Fruit fly (Drosophila melanogaster) whole organism, prepupa: Measurements from ENCODE around the gene Miro.

Source experiments
- CG10669 ChIP-seq: fragments of 200-800 bp; sonication (Bioruptor generic); optimal IDR thresholded peaks from 3 replicates; lab custom pipeline; 2018; ENCODE audit warnings: missing biosample characterization, mild to moderate bottlenecking, missing genetic modification characterization, moderate library complexity
- CG15336 ChIP-seq: fragments of 200-800 bp; sonication (Bioruptor generic); IDR thresholded peaks from 2 replicates; pipeline ENCODE4 v1.3.6; 2022; ENCODE audit warnings: missing biosample characterization, missing genetic modification characterization
- CG16779 ChIP-seq: fragments of 200-800 bp; sonication (Bioruptor generic); optimal IDR thresholded peaks from 3 replicates; lab custom pipeline; 2017; ENCODE audit warnings: missing biosample characterization, mild to moderate bottlenecking, missing genetic modification characterization
- CG31627 ChIP-seq: fragments of 200-800 bp; sonication (Bioruptor generic); optimal IDR thresholded peaks from 3 replicates; lab custom pipeline; 2016; ENCODE audit warnings: missing biosample characterization, missing genetic modification characterization
- CG32006 ChIP-seq: fragments of 200-800 bp; sonication (Bioruptor generic); optimal IDR thresholded peaks from 3 replicates; lab custom pipeline; 2017; ENCODE audit warnings: missing biosample characterization, mild to moderate bottlenecking, missing genetic modification characterization
- CG3919 ChIP-seq: fragments of 200-800 bp; sonication (Bioruptor generic); optimal IDR thresholded peaks from 3 replicates; lab custom pipeline; 2016; ENCODE audit warnings: missing biosample characterization, missing genetic modification characterization
- CG6163 ChIP-seq: fragments of 200-800 bp; sonication (Bioruptor generic); IDR thresholded peaks from 3 replicates; pipeline ENCODE4 v1.3.6; 2022; ENCODE audit warnings: missing biosample characterization, missing genetic modification characterization
- CG6276 ChIP-seq: fragments of 200-800 bp; sonication (Bioruptor generic); optimal IDR thresholded peaks from 2 replicates; lab custom pipeline; 2017; ENCODE audit warnings: missing biosample characterization, mild to moderate bottlenecking, missing genetic modification characterization
- CG6792 ChIP-seq: fragments of 200-800 bp; sonication (Bioruptor generic); optimal IDR thresholded peaks from 3 replicates; lab custom pipeline; 2016; ENCODE audit warnings: missing biosample characterization, missing genetic modification characterization
- CG6808 ChIP-seq: fragments of 200-800 bp; sonication (Bioruptor generic); optimal IDR thresholded peaks from 3 replicates; lab custom pipeline; 2017; ENCODE audit warnings: missing biosample characterization, missing genetic modification characterization, mild to moderate bottlenecking, moderate library complexity, missing genetic modification reagents
- CG6854 ChIP-seq: fragments of 200-800 bp; sonication (Bioruptor generic); optimal IDR thresholded peaks from 2 replicates; lab custom pipeline; 2017; ENCODE audit warnings: missing biosample characterization, mild to moderate bottlenecking, missing genetic modification characterization
- CG8119 ChIP-seq: fragments of 200-800 bp; sonication (Bioruptor generic); IDR thresholded peaks from 3 replicates; pipeline ENCODE4 v1.3.6; 2022; ENCODE audit warnings: missing biosample characterization, missing genetic modification characterization
- Eip75B ChIP-seq: fragments of 200-800 bp; sonication (Bioruptor generic); optimal IDR thresholded peaks from 3 replicates; lab custom pipeline; 2016; ENCODE audit warnings: missing biosample characterization, missing genetic modification characterization
- Eip78C ChIP-seq: fragments of 200-800 bp; sonication (Bioruptor generic); peaks from one replicate; lab custom pipeline; 2016; ENCODE audit warnings: missing biosample characterization, missing genetic modification characterization
- Ets21C ChIP-seq: fragments of 200-800 bp; sonication (Bioruptor generic); optimal IDR thresholded peaks from 3 replicates; lab custom pipeline; 2016; ENCODE audit warnings: missing biosample characterization, missing genetic modification characterization
- Gug ChIP-seq: fragments of 200-800 bp; sonication (Bioruptor generic); IDR thresholded peaks from 2 replicates; pipeline ENCODE4 v1.3.6; 2022; ENCODE audit warnings: missing biosample characterization, missing genetic modification characterization
- Hr38 ChIP-seq: sonication (Bioruptor generic); optimal IDR thresholded peaks from 2 replicates; lab custom pipeline; 2016; ENCODE audit warnings: missing biosample characterization, missing genetic modification characterization
- Hr39 ChIP-seq: fragments of 200-800 bp; sonication (Bioruptor generic); optimal IDR thresholded peaks from 2 replicates; lab custom pipeline; 2016; ENCODE audit warnings: missing biosample characterization, missing genetic modification characterization
- Hr4 ChIP-seq: fragments of 200-800 bp; sonication (Bioruptor generic); optimal IDR thresholded peaks from 3 replicates; lab custom pipeline; 2016; ENCODE audit warnings: missing biosample characterization, missing genetic modification characterization
- Lpt ChIP-seq: fragments of 200-800 bp; sonication (Bioruptor generic); optimal IDR thresholded peaks from 3 replicates; lab custom pipeline; 2016; ENCODE audit warnings: missing biosample characterization, missing genetic modification characterization
- Met ChIP-seq: fragments of 200-800 bp; sonication (Bioruptor generic); optimal IDR thresholded peaks from 3 replicates; lab custom pipeline; 2016; ENCODE audit warnings: missing biosample characterization, missing genetic modification characterization
- OdsH ChIP-seq: fragments of 200-800 bp; sonication (Bioruptor generic); optimal IDR thresholded peaks from 3 replicates; lab custom pipeline; 2016; ENCODE audit warnings: missing biosample characterization, missing genetic modification characterization
- Smox ChIP-seq: fragments of 200-800 bp; sonication (Bioruptor generic); optimal IDR thresholded peaks from 3 replicates; lab custom pipeline; 2016; ENCODE audit warnings: missing biosample characterization, missing genetic modification characterization
- Sox14 ChIP-seq: fragments of 200-800 bp; sonication (Bioruptor generic); optimal IDR thresholded peaks from 3 replicates; lab custom pipeline; 2016; ENCODE audit warnings: missing biosample characterization, missing genetic modification characterization
- Sox15 ChIP-seq: fragments of 200-800 bp; sonication (Bioruptor generic); optimal IDR thresholded peaks from 3 replicates; lab custom pipeline; 2016; ENCODE audit warnings: missing biosample characterization, missing genetic modification characterization
- acj6 ChIP-seq: fragments of 200-800 bp; sonication (Bioruptor generic); optimal IDR thresholded peaks from 3 replicates; lab custom pipeline; 2016; ENCODE audit warnings: missing biosample characterization, missing genetic modification characterization
- dac ChIP-seq: fragments of 200-800 bp; sonication (Bioruptor generic); optimal IDR thresholded peaks from 2 replicates; lab custom pipeline; 2017; ENCODE audit warnings: missing biosample characterization, mild to moderate bottlenecking, missing genetic modification characterization
- eg ChIP-seq: fragments of 200-800 bp; sonication (Bioruptor generic); IDR thresholded peaks from 3 replicates; pipeline ENCODE4 v1.3.6; 2022; ENCODE audit warnings: missing biosample characterization, missing genetic modification characterization
- esn ChIP-seq: fragments of 200-800 bp; sonication (Bioruptor generic); optimal IDR thresholded peaks from 2 replicates; lab custom pipeline; 2016; ENCODE audit warnings: missing biosample characterization, mild to moderate bottlenecking, missing genetic modification characterization, moderate library complexity
- fd59A ChIP-seq: fragments of 200-800 bp; sonication (Bioruptor generic); optimal IDR thresholded peaks from 2 replicates; lab custom pipeline; 2017; ENCODE audit warnings: missing biosample characterization, mild to moderate bottlenecking, missing genetic modification characterization, missing genetic modification reagents
- fkh ChIP-seq: fragments of 200-800 bp; sonication (Bioruptor generic); optimal IDR thresholded peaks from 3 replicates; lab custom pipeline; 2017; ENCODE audit warnings: missing biosample characterization, mild to moderate bottlenecking, missing genetic modification characterization, moderate library complexity
- lz ChIP-seq: fragments of 200-800 bp; sonication (Bioruptor generic); optimal IDR thresholded peaks from 3 replicates; lab custom pipeline; 2016; ENCODE audit warnings: missing biosample characterization, missing genetic modification characterization
- net ChIP-seq: fragments of 200-800 bp; sonication (Bioruptor generic); optimal IDR thresholded peaks from 3 replicates; lab custom pipeline; 2016; ENCODE audit warnings: missing biosample characterization, missing genetic modification characterization
- pdm3 ChIP-seq: fragments of 200-800 bp; sonication (Bioruptor generic); optimal IDR thresholded peaks from 3 replicates; lab custom pipeline; 2016; ENCODE audit warnings: missing biosample characterization, missing genetic modification characterization
- salr ChIP-seq, 2 experiments: fragments of 200-800 bp; sonication (Bioruptor generic); optimal IDR thresholded peaks; 3 replicates each; lab custom pipeline; 2016 to 2018; ENCODE audit warnings: missing biosample characterization in 2 of 2, missing genetic modification characterization in 2 of 2, mild to moderate bottlenecking in 1 of 2
- spab ChIP-seq: fragments of 200-800 bp; sonication (Bioruptor generic); optimal IDR thresholded peaks from 2 replicates; lab custom pipeline; 2017; ENCODE audit warnings: missing biosample characterization, mild to moderate bottlenecking, missing genetic modification characterization, missing genetic modification reagents
- ss ChIP-seq, 2 experiments: fragments of 200-800 bp; sonication (Bioruptor generic); optimal IDR thresholded peaks; 2 replicates in 1 of 2; 3 replicates in 1 of 2; lab custom pipeline; 2017 to 2018; ENCODE audit warnings: mild to moderate bottlenecking in 2 of 2, missing biosample characterization in 2 of 2, missing genetic modification characterization in 2 of 2, moderate library complexity in 1 of 2
- svp ChIP-seq: fragments of 200-800 bp; sonication (Bioruptor generic); peaks from one replicate; lab custom pipeline; 2016; ENCODE audit warnings: missing biosample characterization, missing genetic modification characterization
- vri ChIP-seq: fragments of 200-800 bp; sonication (Bioruptor generic); optimal IDR thresholded peaks from 3 replicates; lab custom pipeline; 2016; ENCODE audit warnings: missing biosample characterization, mild to moderate bottlenecking, missing genetic modification characterization

Gene Miro

DNA sequence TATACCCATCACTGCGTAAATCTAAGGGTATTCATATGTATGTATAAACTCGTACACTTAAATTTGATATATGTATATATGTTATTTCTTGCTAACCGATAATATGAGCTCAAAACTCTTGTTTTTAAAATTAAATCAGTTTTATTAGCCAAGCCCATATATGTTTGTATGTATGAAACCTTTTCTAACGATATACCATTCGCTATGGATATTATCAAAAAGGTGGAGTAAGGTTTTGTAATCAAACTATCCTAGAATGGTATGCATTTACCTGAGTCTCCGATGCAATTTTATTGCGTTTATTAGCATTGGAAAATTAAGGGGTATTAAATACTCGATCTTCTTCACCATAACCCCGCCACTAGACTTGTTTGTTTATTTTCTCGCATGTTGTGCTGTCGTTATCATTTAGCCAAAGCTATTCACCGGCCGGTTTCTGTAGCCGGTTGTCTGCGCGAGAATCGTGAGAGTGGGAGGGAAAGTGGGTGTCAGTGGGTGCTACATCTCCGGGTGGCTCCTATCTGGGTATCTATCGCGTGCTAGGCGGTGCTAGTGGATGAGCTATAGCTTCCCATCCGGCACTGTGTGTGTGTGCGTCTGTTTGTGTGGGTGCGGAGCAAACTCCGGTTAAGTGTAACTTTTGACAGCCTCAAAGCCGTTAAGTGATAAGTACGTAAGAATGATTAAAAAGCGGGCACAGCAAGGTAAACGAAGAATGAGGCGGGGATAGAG, 30.7 kb downstream of the Miro start (continued):
- TF ChIP-seq spab (GFP tag; lab: Kevin White, UChicago) = no peak
- TF ChIP-seq CG10669 (GFP tag; lab: Kevin White, UChicago) = no peak
- TF ChIP-seq CG15336 = no peak
- TF ChIP-seq Eip78C (GFP tag; lab: Kevin White, UChicago) = peak; percentile 67
- no peak for TF ChIP-seq ss (GFP tag; optimal IDR thresholded peaks at IDR 0.05; lab: Kevin White, UChicago)
- no peak for TF ChIP-seq Ets21C
- no peak for TF ChIP-seq CG16779
- TF ChIP-seq Hr4 (GFP tag; lab: Kevin White, UChicago) = peak; percentile 32
- TF ChIP-seq CG31627 (GFP tag; lab: Kevin White, UChicago) = no peak
- no peak for TF ChIP-seq Hr39 (GFP tag; lab: Kevin White, UChicago)
- TF ChIP-seq CG3919 (GFP tag; lab: Kevin White, UChicago) = peak; percentile 3

DNA sequence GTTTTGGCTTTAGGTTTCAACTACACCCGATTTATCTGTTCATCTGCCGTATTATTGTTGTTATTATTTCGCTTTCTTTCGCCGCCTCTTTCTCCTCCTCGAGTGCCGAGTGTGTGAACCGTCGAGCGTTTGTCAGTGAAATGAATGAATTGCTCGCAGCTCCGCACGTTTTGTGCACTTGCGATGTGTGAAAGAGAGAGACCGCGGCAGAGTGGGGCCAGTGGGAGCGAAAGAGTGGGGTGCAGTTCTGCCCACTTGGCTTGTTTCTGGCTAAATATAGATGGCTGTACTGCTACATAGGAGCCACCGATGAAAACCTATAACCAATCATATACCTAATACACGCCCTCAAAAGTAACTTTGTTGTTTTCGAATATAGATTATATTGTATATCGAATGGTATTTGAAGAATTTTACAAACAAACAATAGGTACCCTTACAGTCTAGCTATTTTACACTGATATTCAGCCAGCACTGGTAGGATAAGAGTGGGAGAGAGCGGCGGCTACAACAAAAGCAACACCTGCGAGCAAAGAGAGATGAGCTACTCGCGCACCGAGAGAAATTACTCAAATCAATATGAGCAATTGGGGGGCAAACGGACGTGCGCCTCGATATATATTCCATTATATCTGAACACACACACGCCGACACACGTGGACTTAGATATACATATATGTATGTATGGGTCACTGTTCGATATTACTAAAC, 32.0 kb downstream of the Miro start:
- TF ChIP-seq Lpt (GFP tag; lab: Kevin White, UChicago) (no peak), CG32006 (GFP tag; lab: Kevin White, UChicago) (peak; percentile 47), CG6276 (GFP tag; lab: Kevin White, UChicago) (peak; percentile 41), Ets21C (peak; percentile 21), Hr38 (GFP tag; lab: Kevin White, UChicago) (no peak), lz (GFP tag; lab: Kevin White, UChicago) (peak; percentile 22), acj6 (GFP tag; lab: Kevin White, UChicago) (no peak), ss (GFP tag; optimal IDR thresholded peaks at IDR 0.05; lab: Kevin White, UChicago) (peak in 1 of 2 experiments; percentile 26), fkh (GFP tag; lab: Kevin White, UChicago) (no peak), Eip78C (GFP tag; lab: Kevin White, UChicago) (peak; percentile 84), CG6163 (peak; percentile 41; the same call in 1 of the 3 replicates), Hr4 (GFP tag; lab: Kevin White, UChicago) (peak; percentile 25), svp (peak; percentile 80), CG15336 (no peak), pdm3 (GFP tag; lab: Kevin White, UChicago) (peak; percentile 4), CG6808 (GFP tag; lab: Kevin White, UChicago) (peak; percentile 14), net (GFP tag; lab: Kevin White, UChicago) (peak; percentile 24), CG3919 (GFP tag; lab: Kevin White, UChicago) (peak; percentile 10), OdsH (peak; percentile 47), Sox14 (GFP tag; lab: Kevin White, UChicago) (peak; percentile 54), CG8119 (GFP tag; lab: Robert Waterston, UW) (peak; percentile 55), CG31627 (GFP tag; lab: Kevin White, UChicago) (peak; percentile 20), fd59A (GFP tag; lab: Kevin White, UChicago) (no peak), esn (peak; percentile 32), vri (GFP tag; lab: Kevin White, UChicago) (peak; percentile 9), Eip75B (GFP tag; lab: Kevin White, UChicago) (peak; percentile 28), Met (peak; percentile 56), CG6854 (peak; percentile 17), salr (GFP tag; optimal IDR thresholded peaks at IDR 0.05; lab: Kevin White, UChicago) (no peak), CG6792 (GFP tag; lab: Kevin White, UChicago) (peak; percentile 8), eg (peak; percentile 54), Sox15 (GFP tag; lab: Kevin White, UChicago) (no peak), Smox (GFP tag; lab: Kevin White, UChicago) (peak; percentile 1), Gug (GFP tag; lab: Robert Waterston, UW) (peak; percentile 46), dac (GFP tag; lab: Kevin White, UChicago) (peak; percentile 14), CG16779 (peak; percentile 22)
